Worm (Caenorhabditis elegans): ENCODE data around the gene srlf-28.

DNA sequence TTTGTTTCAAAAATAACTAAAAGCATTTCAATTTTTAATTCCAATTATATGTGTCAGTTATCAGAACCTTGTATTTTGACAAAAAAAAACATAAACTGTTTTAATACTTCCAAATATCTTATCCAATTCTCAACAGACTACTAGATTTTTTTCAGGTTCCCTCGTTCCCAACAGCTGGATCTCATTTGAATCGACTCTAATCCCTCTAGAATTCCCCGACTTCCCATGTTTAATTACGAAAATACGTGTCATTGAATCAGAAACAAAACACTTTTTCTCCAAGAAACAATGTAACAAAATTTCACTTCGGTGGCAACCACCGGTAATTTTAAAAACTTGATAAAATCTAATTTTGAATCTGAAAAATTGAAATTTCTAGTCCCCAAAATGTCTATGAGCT, 35.5 kb upstream of the srlf-28 start:
- TF ChIP-seq nhr-28 (tag; optimal IDR thresholded peaks at IDR 0.05) (no peak), ceh-82 (tag; optimal IDR thresholded peaks at IDR 0.05) (no peak), lin-39 (tag; optimal IDR thresholded peaks at IDR 0.05) (no peak), nhr-47 (tag; optimal IDR thresholded peaks at IDR 0.05) (no peak), efl-1 (optimal IDR thresholded peaks at IDR 0.05) (no peak), efl-1 (GFP tag; optimal IDR thresholded peaks at IDR 0.05 in 1 of 2) (no peak), lin-15B (tag; optimal IDR thresholded peaks at IDR 0.05) (no peak)

Measured in whole organism, L1 larva.